Worm (Caenorhabditis elegans) whole organism, mixed stage, embryonic: Measurements from ENCODE around the gene H23L24.4.

Experiments
- ceh-43 ChIP-seq: fragments of 200-800 bp; sonication (Bioruptor generic); optimal IDR thresholded peaks from 2 replicates; lab custom pipeline; 2018; ENCODE audit warnings: mild to moderate bottlenecking, missing genetic modification characterization, moderate library complexity, missing compliant biosample characterization
- elt-1 ChIP-seq: sonication (generic microtip); optimal IDR thresholded peaks from 2 replicates; lab custom pipeline; 2017; ENCODE audit warnings: missing genetic modification characterization, mild to moderate bottlenecking, missing compliant biosample characterization, antibody characterized with exemption, moderate library complexity, borderline replicate concordance; ENCODE audit not compliant: insufficient read depth
- elt-3 ChIP-seq: fragments of 150-350 bp; optimal IDR thresholded peaks from 2 replicates; lab custom pipeline; 2014; ENCODE audit warnings: missing biosample characterization, missing genetic modification characterization
- lsy-2 ChIP-seq: fragments of 150-350 bp; optimal IDR thresholded peaks from 2 replicates; lab custom pipeline; 2014; ENCODE audit warnings: missing biosample characterization, missing genetic modification characterization
- nhr-237 ChIP-seq: fragments of 150-350 bp; optimal IDR thresholded peaks from 2 replicates; lab custom pipeline; 2014; ENCODE audit warnings: missing biosample characterization, missing genetic modification characterization
- nhr-28 ChIP-seq: fragments of 150-350 bp; optimal IDR thresholded peaks from 2 replicates; lab custom pipeline; 2014; ENCODE audit warnings: missing biosample characterization, missing genetic modification characterization
- snpc-4 ChIP-seq: fragments of 150-350 bp; optimal IDR thresholded peaks from 2 replicates; lab custom pipeline; 2014; ENCODE audit warnings: missing biosample characterization, missing genetic modification characterization

DNA sequence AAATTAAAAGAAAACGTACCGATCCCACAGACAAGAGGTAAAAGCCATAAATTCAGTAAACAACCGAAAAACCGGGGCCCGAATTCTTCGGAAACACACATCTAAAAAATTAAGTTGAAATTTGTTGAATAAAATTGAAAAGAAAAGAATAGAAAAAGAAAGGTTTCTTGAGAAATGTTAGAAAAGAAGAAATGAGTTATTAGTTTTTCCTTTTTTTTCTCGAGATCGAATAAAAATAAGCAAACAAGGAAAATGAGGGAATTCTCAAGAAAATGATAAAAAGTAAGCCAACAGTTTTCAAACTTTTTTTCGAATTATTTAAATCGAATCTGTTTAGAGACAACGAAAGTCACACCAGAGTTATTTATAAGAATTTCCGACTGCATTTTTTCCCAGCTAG is at the start of gene H23L24.4:
- TF ChIP-seq ceh-43 (GFP tag; lab: Kevin White, UChicago) (no peak), elt-1 (tag; lab: Kevin White, UChicago) (no peak), lsy-2 (no peak), snpc-4 (tag; lab: Kevin White, UChicago) (no peak), nhr-28 (no peak), elt-3 (tag; lab: Kevin White, UChicago) (no peak), nhr-237 (tag; lab: Kevin White, UChicago) (no peak)
